Worm (Caenorhabditis elegans) whole organism, L4 larva: ENCODE measurements around the gene srx-59.

Experiments used
- ama-1 ChIP-seq: fragments of 150-350 bp; optimal IDR thresholded peaks from 2 replicates; lab custom pipeline; 2014; ENCODE audit warnings: inconsistent platforms, mixed read lengths
- fos-1 ChIP-seq: fragments of 150-350 bp; optimal IDR thresholded peaks from 2 replicates; lab custom pipeline; 2014; ENCODE audit warnings: missing biosample characterization, missing genetic modification characterization
- lin-15B ChIP-seq: fragments of 150-350 bp; sonication (generic microtip); optimal IDR thresholded peaks from 3 replicates; lab custom pipeline; 2014; ENCODE audit warnings: missing biosample characterization, missing genetic modification characterization
- lin-39 ChIP-seq: fragments of 150-350 bp; optimal IDR thresholded peaks from 2 replicates; lab custom pipeline; 2014; ENCODE audit warnings: missing biosample characterization, missing genetic modification reagents, missing genetic modification characterization
- mep-1 ChIP-seq: fragments of 150-350 bp; sonication (generic microtip); optimal IDR thresholded peaks from 3 replicates; lab custom pipeline; 2014; ENCODE audit warnings: missing biosample characterization, missing genetic modification characterization
- ztf-11 ChIP-seq: fragments of 150-350 bp; optimal IDR thresholded peaks from 2 replicates; lab custom pipeline; 2014; ENCODE audit warnings: missing biosample characterization, missing genetic modification characterization

- TF ChIP-seq lin-39 (tag; lab: Kevin White, UChicago): no peak
- TF ChIP-seq ztf-11 (tag; lab: Kevin White, UChicago): no peak
- no peak for TF ChIP-seq lin-15B (tag; lab: Kevin White, UChicago)
- TF ChIP-seq mep-1 (tag; lab: Kevin White, UChicago): no peak
- TF ChIP-seq fos-1 (tag; lab: Kevin White, UChicago): no peak
- no peak for TF ChIP-seq ama-1 (lab: Kevin White, UChicago)
Observed at ce11 chrV:6956237-6956636, 15.4 kb upstream of the srx-59 start, which contains the start of gene mec-1.
